Worm (Caenorhabditis elegans) whole organism, young adult: ENCODE measurements around the gene cutl-16.

ENCODE experiments used
- B0261.1 ChIP-seq: sonication (generic microtip); optimal IDR thresholded peaks from 2 replicates; lab custom pipeline; 2016; ENCODE audit warnings: mild to moderate bottlenecking, missing genetic modification characterization, moderate library complexity, missing compliant biosample characterization
- D2030.7 ChIP-seq: fragments of 200-800 bp; sonication (Bioruptor generic); IDR thresholded peaks from 2 replicates; pipeline ENCODE4 v1.3.6; 2022; ENCODE audit warnings: missing genetic modification reagents, missing genetic modification characterization, missing compliant biosample characterization
- F10E7.11 ChIP-seq: sonication (generic microtip); optimal IDR thresholded peaks from 2 replicates; lab custom pipeline; 2017; ENCODE audit warnings: mild to moderate bottlenecking, missing genetic modification characterization, moderate library complexity, missing compliant biosample characterization
- F22D6.2 ChIP-seq: sonication (generic microtip); optimal IDR thresholded peaks from 2 replicates; lab custom pipeline; 2016; ENCODE audit warnings: mild to moderate bottlenecking, missing genetic modification characterization, missing compliant biosample characterization
- F33H1.4 ChIP-seq: fragments of 200-800 bp; sonication (Bioruptor generic); IDR thresholded peaks from 2 replicates; pipeline ENCODE4 v1.3.6; 2022; ENCODE audit warnings: missing genetic modification reagents, missing genetic modification characterization, missing compliant biosample characterization
- F37B4.10 ChIP-seq: fragments of 200-800 bp; sonication (Bioruptor generic); IDR thresholded peaks from 2 replicates; pipeline ENCODE4 v1.3.6; 2022; ENCODE audit warnings: missing genetic modification characterization, missing compliant biosample characterization
- F49E8.2 ChIP-seq: sonication (generic microtip); optimal IDR thresholded peaks from 3 replicates; lab custom pipeline; 2017; ENCODE audit warnings: missing genetic modification characterization, mild to moderate bottlenecking, missing compliant biosample characterization, antibody characterized with exemption, moderate library complexity; ENCODE audit not compliant: insufficient read depth
- F55B11.4 ChIP-seq: sonication (generic microtip); optimal IDR thresholded peaks from 2 replicates; lab custom pipeline; 2016; ENCODE audit warnings: missing compliant biosample characterization, missing genetic modification characterization, borderline replicate concordance; ENCODE audit not compliant: insufficient read depth
- F57A8.1 ChIP-seq: fragments of 200-800 bp; sonication (Bioruptor generic); optimal IDR thresholded peaks from 2 replicates; lab custom pipeline; 2018; ENCODE audit warnings: mild to moderate bottlenecking, missing genetic modification characterization, moderate library complexity, missing compliant biosample characterization
- F57C9.4 ChIP-seq: sonication (generic microtip); optimal IDR thresholded peaks from 2 replicates; lab custom pipeline; 2017; ENCODE audit warnings: mild to moderate bottlenecking, missing genetic modification characterization, missing compliant biosample characterization
- Y53F4B.3 ChIP-seq: fragments of 200-800 bp; sonication (Bioruptor generic); IDR thresholded peaks from 2 replicates; pipeline ENCODE4 v1.3.6; 2022; ENCODE audit warnings: missing genetic modification reagents, missing genetic modification characterization, missing compliant biosample characterization
- Y53G8AR.9 ChIP-seq: fragments of 200-800 bp; sonication (Bioruptor generic); conservative IDR thresholded peaks from 2 replicates; pipeline ENCODE4 v1.3.6; 2022; ENCODE audit warnings: missing genetic modification reagents, missing genetic modification characterization, missing compliant biosample characterization
- Y95B8A.8 ChIP-seq: fragments of 200-800 bp; sonication (Bioruptor generic); IDR thresholded peaks from 2 replicates; pipeline ENCODE4 v1.3.6; 2022; ENCODE audit warnings: missing genetic modification reagents, missing genetic modification characterization, missing compliant biosample characterization
- ZK185.1 ChIP-seq: sonication (generic microtip); optimal IDR thresholded peaks from 2 replicates; lab custom pipeline; 2016; ENCODE audit warnings: mild to moderate bottlenecking, missing genetic modification characterization, missing compliant biosample characterization; ENCODE audit not compliant: poor library complexity, severe bottlenecking
- aptf-2 ChIP-seq: fragments of 200-800 bp; sonication (Bioruptor generic); conservative IDR thresholded peaks from 2 replicates; pipeline ENCODE4 v1.3.6; 2022; ENCODE audit warnings: missing genetic modification reagents, missing genetic modification characterization, missing compliant biosample characterization
- athp-1 ChIP-seq: sonication (generic microtip); optimal IDR thresholded peaks from 2 replicates; lab custom pipeline; 2017; ENCODE audit warnings: mild to moderate bottlenecking, missing genetic modification characterization, missing compliant biosample characterization
- attf-5 ChIP-seq: fragments of 200-800 bp; sonication (Bioruptor generic); optimal IDR thresholded peaks from 2 replicates; lab custom pipeline; 2018; ENCODE audit warnings: mild to moderate bottlenecking, missing genetic modification characterization, missing compliant biosample characterization
- attf-6 ChIP-seq: fragments of 200-800 bp; sonication (Bioruptor generic); IDR thresholded peaks from 2 replicates; pipeline ENCODE4 v1.3.6; 2022; ENCODE audit warnings: missing genetic modification reagents, missing genetic modification characterization, missing compliant biosample characterization
- ceh-79 ChIP-seq: sonication (generic microtip); optimal IDR thresholded peaks from 2 replicates; lab custom pipeline; 2017; ENCODE audit warnings: mild to moderate bottlenecking, missing genetic modification characterization, missing compliant biosample characterization
- chd-7 ChIP-seq: sonication (generic microtip); optimal IDR thresholded peaks from 2 replicates; lab custom pipeline; 2016; ENCODE audit warnings: mild to moderate bottlenecking, missing genetic modification characterization, moderate library complexity, missing compliant biosample characterization
- die-1 ChIP-seq: sonication (generic microtip); optimal IDR thresholded peaks from 2 replicates; lab custom pipeline; 2016; ENCODE audit warnings: missing genotype, mild to moderate bottlenecking, missing genetic modification characterization, missing compliant biosample characterization
- dpff-1 ChIP-seq: sonication (generic microtip); optimal IDR thresholded peaks from 2 replicates; lab custom pipeline; 2017; ENCODE audit warnings: mild to moderate bottlenecking, missing genetic modification characterization, missing compliant biosample characterization
- dpl-1 ChIP-seq: fragments of 150-350 bp; optimal IDR thresholded peaks from 2 replicates; lab custom pipeline; 2014; ENCODE audit warnings: missing biosample characterization, missing genetic modification reagents, missing genetic modification characterization
- efl-1 ChIP-seq: fragments of 150-350 bp; optimal IDR thresholded peaks from 2 replicates; lab custom pipeline; 2014; ENCODE audit warnings: missing biosample characterization, missing genetic modification reagents, missing genetic modification characterization
- egrh-3 ChIP-seq: fragments of 200-800 bp; sonication (Bioruptor generic); IDR thresholded peaks from 2 replicates; pipeline ENCODE4 v1.3.6; 2022; ENCODE audit warnings: missing genetic modification reagents, missing genetic modification characterization, missing compliant biosample characterization
- ekl-4 ChIP-seq: fragments of 200-800 bp; sonication (Bioruptor generic); IDR thresholded peaks from 2 replicates; pipeline ENCODE4 v1.3.6; 2022; ENCODE audit warnings: missing genetic modification reagents, missing genetic modification characterization, missing compliant biosample characterization
- gei-17 ChIP-seq: fragments of 200-800 bp; sonication (Bioruptor generic); optimal IDR thresholded peaks from 2 replicates; lab custom pipeline; 2018; ENCODE audit warnings: mild to moderate bottlenecking, missing genetic modification characterization, missing compliant biosample characterization
- hlh-12 ChIP-seq: sonication (generic microtip); optimal IDR thresholded peaks from 2 replicates; lab custom pipeline; 2016; ENCODE audit warnings: missing genetic modification characterization, missing compliant biosample characterization
- hmg-20 ChIP-seq: fragments of 200-800 bp; sonication (Bioruptor generic); IDR thresholded peaks from 2 replicates; pipeline ENCODE4 v1.3.6; 2022; ENCODE audit warnings: missing genetic modification reagents, missing genetic modification characterization, missing compliant biosample characterization
- hsf-1 ChIP-seq: fragments of 200-800 bp; sonication (Bioruptor generic); IDR thresholded peaks from 2 replicates; pipeline ENCODE4 v1.3.6; 2022; ENCODE audit warnings: missing genetic modification reagents, missing genetic modification characterization, missing compliant biosample characterization
- let-607 ChIP-seq, 2 experiments: fragments of 200-800 bp in 1 of 2; sonication (Bioruptor generic) in 1 of 2; sonication (generic microtip) in 1 of 2; optimal IDR thresholded peaks; 2 replicates each; lab custom pipeline; 2016 to 2018; ENCODE audit warnings: mild to moderate bottlenecking in 2 of 2, missing compliant biosample characterization in 2 of 2, missing genetic modification characterization in 2 of 2, moderate library complexity in 2 of 2, missing genotype in 1 of 2
- lin-35 ChIP-seq, 3 experiments: fragments of 150-350 bp in 2 of 3; sonication (generic microtip) in 1 of 3; optimal IDR thresholded peaks; 2 replicates each; lab custom pipeline; 2014 to 2018; ENCODE audit warnings: missing biosample characterization in 3 of 3, missing genetic modification characterization in 3 of 3, missing genetic modification reagents in 3 of 3
- lin-54 ChIP-seq: fragments of 200-800 bp; sonication (Bioruptor generic); optimal IDR thresholded peaks from 2 replicates; lab custom pipeline; 2018; ENCODE audit warnings: mild to moderate bottlenecking, missing genetic modification characterization, missing compliant biosample characterization
- madf-8 ChIP-seq: fragments of 200-800 bp; sonication (Bioruptor generic); conservative IDR thresholded peaks from 2 replicates; pipeline ENCODE4 v1.3.6; 2022; ENCODE audit warnings: missing genetic modification reagents, missing genetic modification characterization, missing compliant biosample characterization
- mxl-1 ChIP-seq: sonication (generic microtip); optimal IDR thresholded peaks from 2 replicates; lab custom pipeline; 2016; ENCODE audit warnings: missing genetic modification characterization, missing compliant biosample characterization
- nhr-27 ChIP-seq: fragments of 200-800 bp; sonication (Bioruptor generic); optimal IDR thresholded peaks from 2 replicates; lab custom pipeline; 2018; ENCODE audit warnings: mild to moderate bottlenecking, missing genetic modification characterization, moderate library complexity, missing compliant biosample characterization
- pbrm-1 ChIP-seq: fragments of 200-800 bp; sonication (Bioruptor generic); IDR thresholded peaks from 2 replicates; pipeline ENCODE4 v1.3.6; 2022; ENCODE audit warnings: missing genetic modification reagents, missing genetic modification characterization, missing compliant biosample characterization
- rec-8 ChIP-seq, 2 experiments: sonication (generic microtip); optimal IDR thresholded peaks; 2 replicates each; lab custom pipeline; 2016; ENCODE audit warnings: mild to moderate bottlenecking in 2 of 2, missing genetic modification characterization in 2 of 2, missing genetic modification reagents in 2 of 2, missing genotype in 2 of 2, missing biosample characterization in 1 of 2, missing compliant biosample characterization in 1 of 2, moderate library complexity in 1 of 2
- repo-1 ChIP-seq: sonication (generic microtip); optimal IDR thresholded peaks from 2 replicates; lab custom pipeline; 2017; ENCODE audit warnings: mild to moderate bottlenecking, missing genetic modification characterization, missing compliant biosample characterization
- sdz-38 ChIP-seq: sonication (generic microtip); optimal IDR thresholded peaks from 2 replicates; lab custom pipeline; 2016; ENCODE audit warnings: missing genotype, missing genetic modification characterization, missing compliant biosample characterization
- tbx-9 ChIP-seq: sonication (generic microtip); optimal IDR thresholded peaks from 2 replicates; lab custom pipeline; 2016; ENCODE audit warnings: borderline replicate concordance, missing genetic modification characterization, inconsistent platforms, missing compliant biosample characterization
- tlf-1 ChIP-seq: fragments of 200-800 bp; sonication (Bioruptor generic); optimal IDR thresholded peaks from 2 replicates; lab custom pipeline; 2018; ENCODE audit warnings: mild to moderate bottlenecking, missing genetic modification characterization, missing compliant biosample characterization
- unc-130 ChIP-seq: sonication (generic microtip); optimal IDR thresholded peaks from 2 replicates; lab custom pipeline; 2016; ENCODE audit warnings: missing genetic modification reagents, missing genetic modification characterization, missing compliant biosample characterization
- unc-62 ChIP-seq: fragments of 150-350 bp; optimal IDR thresholded peaks from 2 replicates; lab custom pipeline; 2014; ENCODE audit warnings: missing biosample characterization, missing genetic modification reagents, missing genetic modification characterization
- xnd-1 ChIP-seq: sonication (generic microtip); optimal IDR thresholded peaks from 2 replicates; lab custom pipeline; 2016; ENCODE audit warnings: missing genotype, missing genetic modification reagents, missing genetic modification characterization, missing compliant biosample characterization
- zim-3 ChIP-seq: sonication (generic microtip); optimal IDR thresholded peaks from 2 replicates; lab custom pipeline; 2017; ENCODE audit warnings: mild to moderate bottlenecking, missing genetic modification characterization, moderate library complexity, missing compliant biosample characterization
- ztf-25 ChIP-seq: fragments of 200-800 bp; sonication (Bioruptor generic); IDR thresholded peaks from 2 replicates; pipeline ENCODE4 v1.3.6; 2022; ENCODE audit warnings: missing genetic modification reagents, missing genetic modification characterization, missing compliant biosample characterization
- ztf-26 ChIP-seq: sonication (generic microtip); optimal IDR thresholded peaks from 2 replicates; lab custom pipeline; 2017; ENCODE audit warnings: missing genetic modification characterization, missing compliant biosample characterization
- ztf-28 ChIP-seq: fragments of 200-800 bp; sonication (Bioruptor generic); IDR thresholded peaks from 2 replicates; pipeline ENCODE4 v1.3.6; 2022; ENCODE audit warnings: missing genetic modification reagents, missing genetic modification characterization, missing compliant biosample characterization

cutl-16 gene

DNA sequence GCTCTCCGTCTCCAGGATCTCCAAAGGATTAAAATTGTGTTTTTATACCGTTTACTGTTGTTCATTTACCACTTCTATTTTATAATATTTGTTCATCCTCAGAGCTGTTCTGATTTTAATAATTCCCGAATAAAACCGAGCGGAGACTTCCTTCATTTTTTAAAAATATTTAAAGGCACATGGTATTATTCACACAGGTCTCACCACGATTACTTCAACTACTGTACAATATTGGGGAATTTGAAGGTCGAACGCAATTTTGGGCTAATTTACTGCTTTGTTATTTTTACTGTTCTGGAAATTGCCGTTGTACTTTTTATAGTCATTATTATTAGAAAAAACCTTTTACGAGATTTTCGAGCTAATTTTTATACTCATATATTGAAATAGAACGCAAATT is 50.0 kb downstream of the cutl-16 start:
- TF ChIP-seq attf-5 (GFP tag; lab: Kevin White, UChicago) = no peak
- TF ChIP-seq athp-1 (tag; lab: Kevin White, UChicago) = peak; percentile 81
- TF ChIP-seq gei-17 (GFP tag; lab: Kevin White, UChicago) = no peak
- TF ChIP-seq Y53F4B.3 = no peak; the same call in 1 of the 2 replicates
- no peak for TF ChIP-seq unc-62 (GFP tag; lab: Kevin White, UChicago)
- TF ChIP-seq F57A8.1 (GFP tag; lab: Kevin White, UChicago) = no peak
- no peak for TF ChIP-seq mxl-1 (tag; lab: Kevin White, UChicago)
- no peak for TF ChIP-seq ztf-26
- no peak for TF ChIP-seq egrh-3
- TF ChIP-seq pbrm-1 (GFP tag; lab: Robert Waterston, UW) = 0 out of 2 replicates have a peak, but pooled peaks have one; percentile 37
- no peak for TF ChIP-seq hmg-20
- no peak for TF ChIP-seq F55B11.4 (tag; lab: Kevin White, UChicago)
- TF ChIP-seq tbx-9 (tag; lab: Kevin White, UChicago) = no peak
- no peak for TF ChIP-seq chd-7
- no peak for TF ChIP-seq sdz-38 (tag; lab: Kevin White, UChicago)
- peak; percentile 73 for TF ChIP-seq D2030.7 (GFP tag; lab: Robert Waterston, UW)
- TF ChIP-seq xnd-1 (tag; lab: Kevin White, UChicago) = peak; percentile 39
- no peak for TF ChIP-seq rec-8 (tag; optimal IDR thresholded peaks at IDR 0.05; lab: Kevin White, UChicago)
- no peak for TF ChIP-seq efl-1 (GFP tag; lab: Kevin White, UChicago)
- peak; percentile 75 for TF ChIP-seq Y53G8AR.9 (GFP tag; lab: Robert Waterston, UW)
- no peak for TF ChIP-seq F37B4.10 (GFP tag; lab: Robert Waterston, UW)
- TF ChIP-seq ekl-4 (GFP tag; lab: Robert Waterston, UW) = peak; percentile 84
- peak; percentile 78 for TF ChIP-seq attf-6
- TF ChIP-seq tlf-1 (GFP tag; lab: Kevin White, UChicago) = peak; percentile 24
- TF ChIP-seq hsf-1 (GFP tag; lab: Robert Waterston, UW) = peak; percentile 63; the same call in 1 of the 2 replicates
- no peak for TF ChIP-seq zim-3 (tag; lab: Kevin White, UChicago)
- TF ChIP-seq lin-35 (GFP tag; optimal IDR thresholded peaks at IDR 0.05; lab: Kevin White, UChicago) = no peak
- no peak for TF ChIP-seq F57C9.4 (tag; lab: Kevin White, UChicago)
- no peak for TF ChIP-seq ztf-28 (GFP tag; lab: Robert Waterston, UW)
- peak; percentile 88 for TF ChIP-seq Y95B8A.8
- peak; percentile 59 for TF ChIP-seq unc-130 (GFP tag; lab: Kevin White, UChicago)
- peak; percentile 69 for TF ChIP-seq lin-54 (GFP tag; lab: Kevin White, UChicago)
- no peak for TF ChIP-seq aptf-2 (GFP tag; lab: Robert Waterston, UW)
- no peak for TF ChIP-seq hlh-12 (tag; lab: Kevin White, UChicago)
- TF ChIP-seq ceh-79 (tag; lab: Kevin White, UChicago) = no peak
- no peak for TF ChIP-seq dpl-1 (GFP tag; lab: Kevin White, UChicago)
- TF ChIP-seq madf-8 (GFP tag; lab: Robert Waterston, UW) = peak; percentile 37; the same call in 1 of the 2 replicates
- TF ChIP-seq nhr-27 = no peak
- no peak for TF ChIP-seq let-607 (tag; optimal IDR thresholded peaks at IDR 0.05; lab: Kevin White, UChicago)
- TF ChIP-seq dpff-1 = no peak
- TF ChIP-seq ZK185.1 (tag; lab: Kevin White, UChicago) = no peak
- TF ChIP-seq B0261.1 (tag; lab: Kevin White, UChicago) = no peak
- TF ChIP-seq repo-1 (tag; lab: Kevin White, UChicago) = peak; percentile 23
- TF ChIP-seq F10E7.11 (tag; lab: Kevin White, UChicago) = no peak
- peak; percentile 88 for TF ChIP-seq F33H1.4 (GFP tag; lab: Robert Waterston, UW)
- TF ChIP-seq F49E8.2 (tag; lab: Kevin White, UChicago) = peak; percentile 93
- TF ChIP-seq die-1 = peak; percentile 49
- TF ChIP-seq F22D6.2 (tag; lab: Kevin White, UChicago) = no peak
- TF ChIP-seq ztf-25 (GFP tag; lab: Robert Waterston, UW) = 0 out of 2 replicates have a peak, but pooled peaks have one; percentile 37
